Worm (Caenorhabditis elegans): ENCODE results near the gene fbxc-42.
"Not testable (repeated sequence)": the region's sequence is repeated elsewhere in the genome, so short reads cannot be mapped to it uniquely, and the experiment has no call there.

Gene fbxc-42

DNA sequence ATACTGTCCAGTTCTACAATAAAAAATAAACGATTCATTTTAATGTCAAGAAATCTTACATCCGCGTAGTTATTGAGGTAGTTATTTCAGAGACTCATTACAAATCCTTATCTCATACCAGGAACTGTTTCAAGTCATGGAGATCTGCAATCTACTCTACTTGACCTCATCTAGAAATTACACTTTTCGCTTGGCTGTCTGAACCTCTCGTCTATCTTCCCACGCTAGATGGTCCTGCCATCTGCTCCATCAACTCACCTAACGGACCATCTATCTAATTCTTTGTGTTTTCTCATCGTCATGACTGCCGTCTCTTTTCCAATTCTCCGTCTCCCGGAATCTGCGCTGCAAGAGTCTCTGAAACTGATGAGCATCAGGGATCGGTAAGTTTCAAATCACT, 2.8 kb downstream of the fbxc-42 start, which contains the start of gene F45D11.7:
TSS of gene F45D11.7 (plus strand) at position 301 of the 400 bp plus-strand sequence.
- TF ChIP-seq dpl-1 (GFP tag; optimal IDR thresholded peaks at IDR 0.05); hpl-2 (GFP tag; optimal IDR thresholded peaks at IDR 0.05); jun-1 (tag; optimal IDR thresholded peaks at IDR 0.05): not testable (repeated sequence)

ce11 chrII:996112-996511, 4.7 kb downstream of the fbxc-42 start, which contains the start of gene F45D11.11:
Gene F45D11.11, minus strand, starts transcription at chrII:996212.
- TF ChIP-seq nhr-71 (tag; optimal IDR thresholded peaks at IDR 0.05); isw-1 (GFP tag; IDR thresholded peaks at IDR 0.05); lin-14 (GFP tag; optimal IDR thresholded peaks at IDR 0.05): not testable (repeated sequence)

ce11 chrII:999493-999892, 8.1 kb downstream of the fbxc-42 start, which contains the start of gene fbxb-29:
Gene fbxb-29, minus strand, starts transcription at chrII:999593.
- TF ChIP-seq egl-27 (tag; optimal IDR thresholded peaks at IDR 0.05) (no peak), nhr-47 (tag; optimal IDR thresholded peaks at IDR 0.05) (no peak)

ce11 chrII:1001351-1001750, 10.0 kb downstream of the fbxc-42 start, which contains the start of the genes fbxb-30 and F45D11.5:
Gene fbxb-30, minus strand, starts transcription at chrII:1001451.
Gene F45D11.5, plus strand, starts transcription at chrII:1001702.
- no peak for TF ChIP-seq unc-86 (tag; optimal IDR thresholded peaks at IDR 0.05)
- no peak for TF ChIP-seq elt-2 (tag; optimal IDR thresholded peaks at IDR 0.05)
- TF ChIP-seq egl-27 (tag; optimal IDR thresholded peaks at IDR 0.05): no peak
- no peak for TF ChIP-seq nhr-76 (tag; optimal IDR thresholded peaks at IDR 0.05)
- no peak for TF ChIP-seq unc-130 (tag; optimal IDR thresholded peaks at IDR 0.05)
- TF ChIP-seq dsc-1 (tag; optimal IDR thresholded peaks at IDR 0.05): no peak
- no peak for TF ChIP-seq swsn-7 (tag; optimal IDR thresholded peaks at IDR 0.05)
- no peak for TF ChIP-seq pag-3 (tag; optimal IDR thresholded peaks at IDR 0.05; ENCODE audit: borderline replicate concordance, insufficient read depth)
- no peak for TF ChIP-seq zip-4 (GFP tag; optimal IDR thresholded peaks at IDR 0.05)
- no peak for TF ChIP-seq nhr-12 (tag; optimal IDR thresholded peaks at IDR 0.05)
- no peak for TF ChIP-seq mdl-1 (tag; optimal IDR thresholded peaks at IDR 0.05)
- no peak for TF ChIP-seq pax-3 (tag; optimal IDR thresholded peaks at IDR 0.05)
- TF ChIP-seq nhr-71 (tag; optimal IDR thresholded peaks at IDR 0.05): no peak
- TF ChIP-seq ceh-63 (GFP tag; optimal IDR thresholded peaks at IDR 0.05): no peak
- no peak for TF ChIP-seq unc-30 (tag; optimal IDR thresholded peaks at IDR 0.05)
- no peak for TF ChIP-seq lin-15B (tag; optimal IDR thresholded peaks at IDR 0.05)
- no peak for TF ChIP-seq C34B4.2 (tag; optimal IDR thresholded peaks at IDR 0.05)
- TF ChIP-seq sup-37 (GFP tag; optimal IDR thresholded peaks at IDR 0.05): no peak

- TF ChIP-seq nhr-28 (tag; optimal IDR thresholded peaks at IDR 0.05); ama-1 (optimal IDR thresholded peaks at IDR 0.05); C16A3.4 (tag; optimal IDR thresholded peaks at IDR 0.05): not testable (repeated sequence)
Measured at ce11 chrII:1006375-1006774, 15.0 kb downstream of the fbxc-42 start, which contains the start of gene F45D11.14. Gene F45D11.14, minus strand, starts transcription at chrII:1006475.

DNA sequence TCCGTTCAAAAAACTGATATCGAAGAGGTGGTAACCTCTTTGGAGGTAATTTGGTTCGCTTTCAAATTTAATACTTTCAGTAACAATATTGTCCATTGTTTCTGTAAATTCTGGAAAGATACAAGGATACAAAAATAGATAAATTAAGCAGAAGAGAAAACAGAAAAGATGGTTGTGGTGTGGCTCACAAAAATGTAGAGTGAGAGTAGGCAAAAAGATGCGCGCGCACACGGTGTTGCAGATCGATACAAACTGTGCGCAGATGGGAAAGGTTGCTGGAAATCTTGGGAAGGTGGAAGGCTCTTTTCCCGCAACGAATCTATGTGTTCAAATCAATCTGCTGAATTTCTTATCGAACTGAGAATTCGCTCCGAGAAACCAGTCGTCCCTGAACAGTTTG, 33.3 kb downstream of the fbxc-42 start, which contains the start of gene btb-11:
TSS of gene btb-11 (minus strand) at position 101 of the 400 bp plus-strand sequence.
- not testable (repeated sequence) for TF ChIP-seq vab-15 (tag; optimal IDR thresholded peaks at IDR 0.05); Y116A8C.19 (tag; optimal IDR thresholded peaks at IDR 0.05; ENCODE audit: borderline replicate concordance); nhr-71 (tag; optimal IDR thresholded peaks at IDR 0.05)

ce11 chrII:1026670-1027069, 35.3 kb downstream of the fbxc-42 start, which contains the start of gene M01D1.12:
Gene M01D1.12, plus strand, starts transcription at chrII:1026970.
- TF ChIP-seq nhr-76 (tag; optimal IDR thresholded peaks at IDR 0.05) (no peak), pax-3 (tag; optimal IDR thresholded peaks at IDR 0.05) (no peak), dsc-1 (tag; optimal IDR thresholded peaks at IDR 0.05) (no peak), lin-15B (tag; optimal IDR thresholded peaks at IDR 0.05) (no peak), egl-27 (tag; optimal IDR thresholded peaks at IDR 0.05) (no peak), hlh-4 (tag; optimal IDR thresholded peaks at IDR 0.05) (no peak), vab-15 (tag; optimal IDR thresholded peaks at IDR 0.05) (no peak), snpc-4 (tag; optimal IDR thresholded peaks at IDR 0.05) (no peak), nhr-85 (tag) (no peak), zip-4 (GFP tag; optimal IDR thresholded peaks at IDR 0.05) (no peak)
